Worm (Caenorhabditis elegans): Measurements from ENCODE around the gene sec-31.

sec-31 gene

DNA sequence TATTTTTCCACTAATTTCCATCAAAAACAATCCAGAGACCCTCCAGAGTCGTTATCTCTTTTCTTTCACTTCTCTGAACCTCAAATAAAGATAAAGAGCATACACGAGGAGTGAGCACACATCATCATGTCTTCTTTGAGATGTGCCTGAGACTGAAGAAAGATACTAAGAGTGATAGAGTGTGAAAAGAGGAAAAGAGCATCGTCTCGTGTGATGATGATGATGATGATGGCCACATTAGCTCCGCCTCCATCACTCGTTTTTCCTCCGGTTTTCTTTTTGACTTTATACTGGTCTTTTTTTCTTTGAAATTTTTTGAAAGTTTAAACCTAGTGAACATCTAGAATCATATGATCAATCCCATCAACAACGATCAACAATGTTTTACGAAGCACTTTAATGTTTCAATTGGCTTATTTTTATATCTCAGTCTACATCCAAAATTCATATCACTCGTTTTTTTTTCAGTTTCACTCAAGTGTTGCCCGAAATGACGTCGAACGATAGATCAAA is 17.6 kb downstream of the sec-31 start, which contains the start of gene T01G1.2:
TSS of gene T01G1.2 (plus strand) at position 463 of the 513 bp plus-strand sequence.
- no peak for TF ChIP-seq ztf-11 (tag; optimal IDR thresholded peaks at IDR 0.05)
- TF ChIP-seq blmp-1 (tag; optimal IDR thresholded peaks at IDR 0.05), result no peak
- no peak for TF ChIP-seq elt-3 (tag; optimal IDR thresholded peaks at IDR 0.05)
- no peak for TF ChIP-seq ces-1 (GFP tag; optimal IDR thresholded peaks at IDR 0.05)
- TF ChIP-seq lin-32 (GFP tag; optimal IDR thresholded peaks at IDR 0.05), result no peak
- TF ChIP-seq unc-120 (tag; optimal IDR thresholded peaks at IDR 0.05; ENCODE audit: poor library complexity, severe bottlenecking), result peak; percentile 83
- TF ChIP-seq nhr-237 (tag; optimal IDR thresholded peaks at IDR 0.05), result no peak
- TF ChIP-seq sptf-1 (tag; optimal IDR thresholded peaks at IDR 0.05), result no peak
- TF ChIP-seq nhr-2 (tag; optimal IDR thresholded peaks at IDR 0.05), result no peak
- no peak for TF ChIP-seq mls-2 (tag; optimal IDR thresholded peaks at IDR 0.05)
- peak; percentile 55 for TF ChIP-seq unc-62 (GFP tag; optimal IDR thresholded peaks at IDR 0.05)
- TF ChIP-seq zip-8 (tag; optimal IDR thresholded peaks at IDR 0.05), result no peak

DNA sequence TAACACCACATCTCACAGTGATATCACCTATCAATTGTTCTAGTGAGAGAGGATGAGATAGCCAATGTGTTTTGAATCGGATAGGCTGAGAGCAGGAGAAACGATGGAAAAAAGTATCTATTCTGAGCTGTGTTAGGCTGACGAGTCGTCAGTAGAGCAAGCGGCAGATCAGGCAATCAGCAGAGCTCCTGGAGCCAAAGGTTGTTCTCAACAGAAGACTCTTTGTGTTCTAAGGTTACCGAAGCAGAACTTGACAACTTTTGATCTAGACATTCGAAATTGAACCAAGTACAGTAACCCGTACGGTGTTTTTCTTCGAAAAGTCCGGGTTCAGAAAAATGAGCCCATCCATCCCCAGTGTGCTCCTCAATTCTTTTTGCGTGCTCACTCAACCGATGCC is 18.8 kb downstream of the sec-31 start:
- TF ChIP-seq ztf-11 (tag; optimal IDR thresholded peaks at IDR 0.05), result no peak
- no peak for TF ChIP-seq nhr-237 (tag; optimal IDR thresholded peaks at IDR 0.05)
- TF ChIP-seq M03D4.4 (tag; optimal IDR thresholded peaks at IDR 0.05), result no peak
- no peak for TF ChIP-seq flh-1 (GFP tag; optimal IDR thresholded peaks at IDR 0.05)
- TF ChIP-seq nhr-76 (tag; optimal IDR thresholded peaks at IDR 0.05), result no peak
- TF ChIP-seq zip-8 (tag; optimal IDR thresholded peaks at IDR 0.05), result no peak
- no peak for TF ChIP-seq mep-1 (tag; optimal IDR thresholded peaks at IDR 0.05)
- no peak for TF ChIP-seq ceh-43 (GFP tag; optimal IDR thresholded peaks at IDR 0.05)
- no peak for TF ChIP-seq unc-39 (tag; optimal IDR thresholded peaks at IDR 0.05)
- TF ChIP-seq lin-32 (GFP tag; optimal IDR thresholded peaks at IDR 0.05), result no peak
- TF ChIP-seq elt-3 (tag; optimal IDR thresholded peaks at IDR 0.05), result no peak
- no peak for TF ChIP-seq pha-4 (tag; optimal IDR thresholded peaks at IDR 0.05)
- no peak for TF ChIP-seq ceh-39 (tag; optimal IDR thresholded peaks at IDR 0.05)
- TF ChIP-seq mab-5 (tag; optimal IDR thresholded peaks at IDR 0.05), result no peak
- no peak for TF ChIP-seq cnd-1 (tag; optimal IDR thresholded peaks at IDR 0.05)
- no peak for TF ChIP-seq lin-13 (tag; optimal IDR thresholded peaks at IDR 0.05)
- no peak for TF ChIP-seq unc-62 (GFP tag; optimal IDR thresholded peaks at IDR 0.05)
- TF ChIP-seq nhr-12 (tag; optimal IDR thresholded peaks at IDR 0.05), result no peak
- no peak for TF ChIP-seq lsy-2 (tag; optimal IDR thresholded peaks at IDR 0.05)

DNA sequence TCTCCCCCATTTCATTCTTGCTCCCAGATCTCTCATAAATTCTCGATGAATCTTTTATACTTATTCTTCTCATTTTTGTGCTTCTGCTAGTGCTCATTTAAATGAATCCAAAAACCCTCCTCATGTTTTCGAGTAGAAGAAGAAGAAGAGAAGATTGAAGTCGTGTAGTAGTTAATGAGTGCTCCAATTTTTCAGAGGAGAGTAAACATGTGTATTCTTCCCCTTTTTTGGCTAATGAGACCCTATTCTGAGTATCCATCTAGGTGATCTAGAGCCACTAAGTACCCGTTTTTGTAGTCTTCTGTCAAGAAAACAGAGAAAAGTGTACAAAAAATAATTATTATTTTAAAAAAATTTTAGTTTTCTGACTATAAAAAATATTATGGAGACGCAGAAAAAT is 20.0 kb downstream of the sec-31 start:
- TF ChIP-seq ztf-11 (tag; optimal IDR thresholded peaks at IDR 0.05), result no peak
- TF ChIP-seq ceh-43 (GFP tag; optimal IDR thresholded peaks at IDR 0.05), result no peak
- no peak for TF ChIP-seq snpc-4 (tag; optimal IDR thresholded peaks at IDR 0.05)
- no peak for TF ChIP-seq unc-62 (GFP tag; optimal IDR thresholded peaks at IDR 0.05)
- no peak for TF ChIP-seq mab-5 (tag; optimal IDR thresholded peaks at IDR 0.05)
- TF ChIP-seq lin-13 (tag; optimal IDR thresholded peaks at IDR 0.05), result no peak
- TF ChIP-seq ceh-83 (GFP tag; optimal IDR thresholded peaks at IDR 0.05), result no peak
- no peak for TF ChIP-seq elt-3 (tag; optimal IDR thresholded peaks at IDR 0.05)

DNA sequence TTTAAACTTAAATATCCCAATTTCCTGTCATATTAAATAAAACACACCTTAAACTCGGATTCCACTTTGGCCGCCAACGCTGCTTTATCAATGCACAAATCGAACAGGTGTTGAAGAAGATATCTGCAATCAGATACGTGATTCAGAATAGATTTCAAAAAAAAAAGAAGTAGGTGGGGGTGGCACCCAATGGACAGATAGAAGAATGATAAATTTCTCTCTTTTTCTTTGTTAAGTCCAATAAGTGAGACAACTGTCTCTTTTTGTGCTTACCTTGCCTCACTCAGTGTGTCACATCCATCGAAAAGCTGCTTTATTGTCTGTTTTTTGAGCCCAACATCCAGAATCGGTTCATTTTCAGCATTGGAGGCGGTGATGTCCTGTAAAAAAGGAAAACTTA is 20.8 kb downstream of the sec-31 start:
- TF ChIP-seq sem-2 (GFP tag; optimal IDR thresholded peaks at IDR 0.05) (no peak), unc-39 (tag; optimal IDR thresholded peaks at IDR 0.05) (no peak), mab-5 (tag; optimal IDR thresholded peaks at IDR 0.05) (no peak), bed-3 (GFP tag; optimal IDR thresholded peaks at IDR 0.05) (no peak), ham-2 (GFP tag; optimal IDR thresholded peaks at IDR 0.05) (no peak), unc-120 (tag; optimal IDR thresholded peaks at IDR 0.05; ENCODE audit: poor library complexity, severe bottlenecking) (peak; percentile 19), flh-1 (GFP tag; optimal IDR thresholded peaks at IDR 0.05) (no peak), unc-62 (GFP tag; optimal IDR thresholded peaks at IDR 0.05) (peak; percentile 65), hlh-1 (tag; optimal IDR thresholded peaks at IDR 0.05) (peak; percentile 39), lin-13 (tag; optimal IDR thresholded peaks at IDR 0.05) (no peak), elt-3 (tag; optimal IDR thresholded peaks at IDR 0.05) (no peak), tbx-8 (GFP tag; optimal IDR thresholded peaks at IDR 0.05) (no peak), nhr-76 (tag; optimal IDR thresholded peaks at IDR 0.05) (no peak), M03D4.4 (tag; optimal IDR thresholded peaks at IDR 0.05) (no peak)

DNA sequence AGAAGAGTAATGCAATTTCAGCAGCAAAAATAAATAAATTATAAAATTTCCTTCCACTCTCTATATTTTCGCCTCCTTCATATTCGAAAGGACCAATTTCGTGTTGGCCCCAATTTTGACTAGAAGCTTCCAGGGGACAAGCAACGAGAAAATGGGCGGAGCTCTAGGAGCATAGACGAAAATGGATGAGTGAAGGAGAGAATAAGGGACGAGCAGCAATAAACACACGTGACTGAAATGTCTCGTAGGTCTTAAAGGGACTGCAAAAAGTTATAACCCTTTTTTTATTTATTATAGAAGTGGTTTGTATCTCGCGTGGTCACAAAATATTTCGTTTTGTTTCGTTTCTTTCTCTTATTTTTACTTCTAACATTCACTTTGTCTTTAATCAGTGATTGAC is 21.8 kb downstream of the sec-31 start:
- TF ChIP-seq unc-39 (tag; optimal IDR thresholded peaks at IDR 0.05) (no peak), ces-1 (GFP tag; optimal IDR thresholded peaks at IDR 0.05) (peak; percentile 21)

All from whole organism, mixed stage, embryonic.